Worm (Caenorhabditis elegans) whole organism, young adult: ENCODE data around the gene zip-8.

Experiments used
- F22D6.2 ChIP-seq: sonication (generic microtip); optimal IDR thresholded peaks from 2 replicates; lab custom pipeline; 2016; ENCODE audit warnings: mild to moderate bottlenecking, missing genetic modification characterization, missing compliant biosample characterization
- F23B12.7 ChIP-seq: sonication (generic microtip); optimal IDR thresholded peaks from 2 replicates; lab custom pipeline; 2017; ENCODE audit warnings: missing genetic modification characterization, mild to moderate bottlenecking, missing compliant biosample characterization, antibody characterized with exemption, moderate library complexity; ENCODE audit not compliant: insufficient read depth
- F33H1.4 ChIP-seq: fragments of 200-800 bp; sonication (Bioruptor generic); IDR thresholded peaks from 2 replicates; pipeline ENCODE4 v1.3.6; 2022; ENCODE audit warnings: missing genetic modification reagents, missing genetic modification characterization, missing compliant biosample characterization
- F37B4.10 ChIP-seq: fragments of 200-800 bp; sonication (Bioruptor generic); IDR thresholded peaks from 2 replicates; pipeline ENCODE4 v1.3.6; 2022; ENCODE audit warnings: missing genetic modification characterization, missing compliant biosample characterization
- F57A8.1 ChIP-seq: fragments of 200-800 bp; sonication (Bioruptor generic); optimal IDR thresholded peaks from 2 replicates; lab custom pipeline; 2018; ENCODE audit warnings: mild to moderate bottlenecking, missing genetic modification characterization, moderate library complexity, missing compliant biosample characterization
- F57C9.4 ChIP-seq: sonication (generic microtip); optimal IDR thresholded peaks from 2 replicates; lab custom pipeline; 2017; ENCODE audit warnings: mild to moderate bottlenecking, missing genetic modification characterization, missing compliant biosample characterization
- T26A5.8 ChIP-seq: sonication (generic microtip); optimal IDR thresholded peaks from 2 replicates; lab custom pipeline; 2016; ENCODE audit warnings: missing genetic modification characterization, missing compliant biosample characterization
- ama-1 ChIP-seq, 3 experiments: fragments of 150-350 bp in 1 of 3; sonication (generic microtip) in 2 of 3; optimal IDR thresholded peaks; 2 replicates each; lab custom pipeline; 2014 to 2018; ENCODE audit warnings: missing biosample characterization in 2 of 3, missing genetic modification characterization in 2 of 3, missing genetic modification reagents in 2 of 3
- aptf-2 ChIP-seq: fragments of 200-800 bp; sonication (Bioruptor generic); conservative IDR thresholded peaks from 2 replicates; pipeline ENCODE4 v1.3.6; 2022; ENCODE audit warnings: missing genetic modification reagents, missing genetic modification characterization, missing compliant biosample characterization
- attf-3 ChIP-seq: fragments of 200-800 bp; sonication (Bioruptor generic); conservative IDR thresholded peaks from 2 replicates; pipeline ENCODE4 v1.3.6; 2022; ENCODE audit warnings: missing genetic modification reagents, missing genetic modification characterization, missing compliant biosample characterization
- attf-5 ChIP-seq: fragments of 200-800 bp; sonication (Bioruptor generic); optimal IDR thresholded peaks from 2 replicates; lab custom pipeline; 2018; ENCODE audit warnings: mild to moderate bottlenecking, missing genetic modification characterization, missing compliant biosample characterization
- ccch-3 ChIP-seq: fragments of 200-800 bp; sonication (Bioruptor generic); optimal IDR thresholded peaks from 2 replicates; lab custom pipeline; 2018; ENCODE audit warnings: mild to moderate bottlenecking, missing genetic modification characterization, missing compliant biosample characterization
- cebp-1 ChIP-seq, 2 experiments: fragments of 200-800 bp in 1 of 2; sonication (Bioruptor generic) in 1 of 2; sonication (generic microtip) in 1 of 2; IDR thresholded peaks in 1 of 2; optimal IDR thresholded peaks in 1 of 2; 2 replicates each; pipeline versions ENCODE4 v1.3.6 to Lab custom; 2017 to 2022; ENCODE audit warnings: missing compliant biosample characterization in 2 of 2, missing genetic modification characterization in 2 of 2, mild to moderate bottlenecking in 1 of 2, missing genetic modification reagents in 1 of 2, moderate library complexity in 1 of 2
- ceh-27 ChIP-seq: fragments of 200-800 bp; sonication (Bioruptor generic); optimal IDR thresholded peaks from 2 replicates; lab custom pipeline; 2018; ENCODE audit warnings: mild to moderate bottlenecking, missing genetic modification characterization, moderate library complexity, missing compliant biosample characterization
- ceh-40 ChIP-seq: fragments of 200-800 bp; sonication (Bioruptor generic); IDR thresholded peaks from 2 replicates; pipeline ENCODE4 v1.3.6; 2022; ENCODE audit warnings: missing genetic modification characterization, missing compliant biosample characterization
- chd-7 ChIP-seq: sonication (generic microtip); optimal IDR thresholded peaks from 2 replicates; lab custom pipeline; 2016; ENCODE audit warnings: mild to moderate bottlenecking, missing genetic modification characterization, moderate library complexity, missing compliant biosample characterization
- dpl-1 ChIP-seq: fragments of 150-350 bp; optimal IDR thresholded peaks from 2 replicates; lab custom pipeline; 2014; ENCODE audit warnings: missing biosample characterization, missing genetic modification reagents, missing genetic modification characterization
- ekl-4 ChIP-seq: fragments of 200-800 bp; sonication (Bioruptor generic); IDR thresholded peaks from 2 replicates; pipeline ENCODE4 v1.3.6; 2022; ENCODE audit warnings: missing genetic modification reagents, missing genetic modification characterization, missing compliant biosample characterization
- hmg-1.2 ChIP-seq: fragments of 200-800 bp; sonication (Bioruptor generic); IDR thresholded peaks from 2 replicates; pipeline ENCODE4 v1.3.6; 2022; ENCODE audit warnings: missing genetic modification reagents, missing genetic modification characterization, missing compliant biosample characterization
- lag-1 ChIP-seq: fragments of 200-800 bp; sonication (Bioruptor generic); IDR thresholded peaks from 2 replicates; pipeline ENCODE4 v1.3.6; 2022; ENCODE audit warnings: missing genetic modification reagents, missing genetic modification characterization, missing compliant biosample characterization
- let-526 ChIP-seq: fragments of 200-800 bp; sonication (Bioruptor generic); IDR thresholded peaks from 2 replicates; pipeline ENCODE4 v1.3.6; 2022; ENCODE audit warnings: missing genetic modification reagents, missing genetic modification characterization, missing compliant biosample characterization
- lin-35 ChIP-seq, 3 experiments: fragments of 150-350 bp in 2 of 3; sonication (generic microtip) in 1 of 3; optimal IDR thresholded peaks; 2 replicates each; lab custom pipeline; 2014 to 2018; ENCODE audit warnings: missing biosample characterization in 3 of 3, missing genetic modification characterization in 3 of 3, missing genetic modification reagents in 3 of 3
- lin-40 ChIP-seq: sonication (generic microtip); optimal IDR thresholded peaks from 2 replicates; lab custom pipeline; 2016; ENCODE audit warnings: missing genetic modification characterization, mild to moderate bottlenecking, missing compliant biosample characterization, missing genotype, missing genetic modification reagents
- madf-3 ChIP-seq: fragments of 200-800 bp; sonication (Bioruptor generic); IDR thresholded peaks from 2 replicates; pipeline ENCODE4 v1.3.6; 2022; ENCODE audit warnings: missing genetic modification reagents, missing genetic modification characterization, missing compliant biosample characterization
- madf-8 ChIP-seq: fragments of 200-800 bp; sonication (Bioruptor generic); conservative IDR thresholded peaks from 2 replicates; pipeline ENCODE4 v1.3.6; 2022; ENCODE audit warnings: missing genetic modification reagents, missing genetic modification characterization, missing compliant biosample characterization
- mxl-1 ChIP-seq: sonication (generic microtip); optimal IDR thresholded peaks from 2 replicates; lab custom pipeline; 2016; ENCODE audit warnings: missing genetic modification characterization, missing compliant biosample characterization
- nfya-1 ChIP-seq: sonication (generic microtip); optimal IDR thresholded peaks from 2 replicates; lab custom pipeline; 2017; ENCODE audit warnings: antibody characterized with exemption, missing compliant biosample characterization, missing genetic modification characterization, borderline replicate concordance; ENCODE audit not compliant: insufficient read depth
- nfya-2 ChIP-seq: fragments of 200-800 bp; sonication (Bioruptor generic); IDR thresholded peaks from 2 replicates; pipeline ENCODE4 v1.3.6; 2022; ENCODE audit warnings: missing genetic modification reagents, missing genetic modification characterization, missing compliant biosample characterization
- nhr-120 ChIP-seq: fragments of 200-800 bp; sonication (Bioruptor generic); IDR thresholded peaks from 2 replicates; pipeline ENCODE4 v1.3.6; 2022; ENCODE audit warnings: missing genetic modification characterization, missing compliant biosample characterization
- nhr-27 ChIP-seq: fragments of 200-800 bp; sonication (Bioruptor generic); optimal IDR thresholded peaks from 2 replicates; lab custom pipeline; 2018; ENCODE audit warnings: mild to moderate bottlenecking, missing genetic modification characterization, moderate library complexity, missing compliant biosample characterization
- nhr-80 ChIP-seq: sonication (generic microtip); optimal IDR thresholded peaks from 2 replicates; lab custom pipeline; 2016; ENCODE audit warnings: missing genetic modification characterization, missing compliant biosample characterization
- nhr-90 ChIP-seq: sonication (generic microtip); optimal IDR thresholded peaks from 2 replicates; lab custom pipeline; 2016; ENCODE audit warnings: missing genotype, mild to moderate bottlenecking, missing genetic modification characterization, missing compliant biosample characterization
- somi-1 ChIP-seq: fragments of 200-800 bp; sonication (Bioruptor generic); optimal IDR thresholded peaks from 2 replicates; lab custom pipeline; 2018; ENCODE audit warnings: mild to moderate bottlenecking, missing genetic modification characterization, missing compliant biosample characterization
- sptf-2 ChIP-seq: fragments of 200-800 bp; sonication (Bioruptor generic); optimal IDR thresholded peaks from 2 replicates; lab custom pipeline; 2018; ENCODE audit warnings: mild to moderate bottlenecking, missing genetic modification characterization, missing compliant biosample characterization
- unc-62 ChIP-seq: fragments of 150-350 bp; optimal IDR thresholded peaks from 2 replicates; lab custom pipeline; 2014; ENCODE audit warnings: missing biosample characterization, missing genetic modification reagents, missing genetic modification characterization
- ztf-25 ChIP-seq: fragments of 200-800 bp; sonication (Bioruptor generic); IDR thresholded peaks from 2 replicates; pipeline ENCODE4 v1.3.6; 2022; ENCODE audit warnings: missing genetic modification reagents, missing genetic modification characterization, missing compliant biosample characterization

zip-8 gene

DNA sequence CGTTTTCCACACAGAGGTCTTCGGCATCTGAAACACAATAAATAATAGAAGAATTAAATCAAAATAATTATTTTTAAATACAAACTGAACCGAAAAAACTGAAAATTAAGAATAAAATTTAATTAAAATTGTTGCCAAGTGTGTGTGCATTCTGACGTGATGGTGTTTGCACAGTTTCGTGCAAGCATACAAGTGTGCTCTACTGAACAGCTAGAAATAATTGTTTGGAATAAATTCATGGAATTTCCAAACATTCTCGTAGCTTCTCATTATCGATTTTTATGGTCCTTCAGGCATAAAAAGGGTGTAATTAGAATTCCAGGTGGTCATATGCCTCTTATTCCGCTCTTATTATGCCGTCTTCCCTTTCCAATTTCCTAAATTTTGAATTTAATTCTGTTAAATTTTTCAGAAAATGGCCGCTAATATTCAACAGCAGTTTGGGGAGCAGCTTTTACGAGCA, 47.0 kb upstream of the zip-8 start, which contains the start of the genes mrps-17 and txdc-9 (continued):
- TF ChIP-seq T26A5.8 (tag; lab: Kevin White, UChicago): no peak

DNA sequence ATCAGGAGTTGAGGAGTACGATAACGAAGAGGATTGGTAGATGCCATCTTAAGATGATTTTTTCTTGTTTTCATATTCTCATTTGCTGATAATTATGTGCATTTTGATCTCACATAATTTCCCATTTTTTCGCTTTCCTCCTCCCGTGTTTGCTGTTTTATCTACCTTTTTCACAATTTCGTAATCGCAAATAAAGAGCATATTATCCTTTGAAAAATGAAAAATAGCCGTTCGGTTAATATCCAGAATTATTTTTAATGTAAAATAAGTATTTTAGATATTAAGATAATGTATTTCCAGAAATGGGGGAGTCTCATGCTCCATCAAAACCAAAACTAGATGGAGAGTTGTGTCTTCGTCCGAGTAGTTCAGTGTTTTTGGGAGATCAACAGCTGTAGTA, 45.8 kb upstream of the zip-8 start, which contains the start of gene vps-16:
vps-16 (plus strand) TSS at position 301 of the 400 bp plus-strand sequence.
- TF ChIP-seq F57C9.4 (no peak), ccch-3 (GFP tag; lab: Kevin White, UChicago) (no peak), nhr-90 (tag; lab: Kevin White, UChicago) (no peak), cebp-1 (GFP tag; IDR thresholded peaks at IDR 0.05; lab: Robert Waterston, UW) (no peak), cebp-1 (tag; optimal IDR thresholded peaks at IDR 0.05; lab: Kevin White, UChicago) (peak; percentile 15), F23B12.7 (tag; lab: Kevin White, UChicago) (no peak), nhr-80 (tag; lab: Kevin White, UChicago) (no peak), ekl-4 (GFP tag; lab: Robert Waterston, UW) (0 out of 2 replicates have a peak, but pooled peaks have one; percentile 41), dpl-1 (no peak), nfya-2 (GFP tag; lab: Robert Waterston, UW) (no peak), mxl-1 (tag; lab: Kevin White, UChicago) (no peak), nhr-27 (tag; lab: Kevin White, UChicago) (no peak), chd-7 (no peak), nfya-1 (tag; lab: Kevin White, UChicago) (no peak), madf-8 (GFP tag; lab: Robert Waterston, UW) (no peak), sptf-2 (GFP tag; lab: Kevin White, UChicago) (no peak), lin-35 (GFP tag; optimal IDR thresholded peaks at IDR 0.05; lab: Kevin White, UChicago) (no peak), nhr-120 (GFP tag; lab: Robert Waterston, UW) (no peak)

DNA sequence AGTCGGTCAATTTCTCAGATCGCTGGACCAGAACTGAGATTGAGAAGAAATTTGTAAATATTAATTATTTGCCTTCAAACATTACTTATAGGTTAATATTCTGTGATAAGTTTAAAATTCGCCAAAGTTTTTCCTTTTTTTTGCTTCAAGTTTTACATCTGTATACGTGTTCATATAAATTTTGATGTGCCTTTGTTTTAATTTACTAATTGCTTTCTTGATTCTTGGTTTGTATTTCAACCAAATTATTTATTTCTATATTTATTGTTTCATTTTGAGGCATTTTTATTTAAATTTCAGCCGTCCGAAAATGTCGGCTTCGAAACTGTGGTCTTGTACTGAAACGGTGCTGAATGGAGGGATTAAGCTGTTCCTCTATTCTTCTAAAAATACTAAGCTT, 42.4 kb upstream of the zip-8 start, which contains the start of gene C05D11.1:
C05D11.1 (plus strand) TSS at position 301 of the 400 bp plus-strand sequence.
- TF ChIP-seq aptf-2 (no peak), F33H1.4 (GFP tag; lab: Robert Waterston, UW) (no peak), ceh-27 (GFP tag; lab: Kevin White, UChicago) (no peak), madf-3 (GFP tag; lab: Robert Waterston, UW) (no peak), let-526 (GFP tag; lab: Robert Waterston, UW) (no peak), chd-7 (no peak), unc-62 (GFP tag; lab: Kevin White, UChicago) (no peak), F57A8.1 (GFP tag; lab: Kevin White, UChicago) (no peak), F22D6.2 (tag; lab: Kevin White, UChicago) (no peak), somi-1 (GFP tag; lab: Kevin White, UChicago) (no peak), ama-1 (optimal IDR thresholded peaks at IDR 0.05; lab: Kevin White, UChicago) (no peak), ama-1 (GFP tag; optimal IDR thresholded peaks at IDR 0.05; lab: Kevin White, UChicago) (no peak), hmg-1.2 (GFP tag; lab: Robert Waterston, UW) (no peak), lag-1 (GFP tag; lab: Robert Waterston, UW) (no peak), F37B4.10 (GFP tag; lab: Robert Waterston, UW) (no peak), attf-5 (no peak), ceh-40 (GFP tag; lab: Robert Waterston, UW) (no peak), attf-3 (GFP tag; lab: Robert Waterston, UW) (no peak), ztf-25 (GFP tag; lab: Robert Waterston, UW) (no peak), lin-40 (tag; lab: Kevin White, UChicago) (no peak), T26A5.8 (tag; lab: Kevin White, UChicago) (no peak)
